Fruit fly (Drosophila melanogaster): ENCODE results near the gene COX7B.

DNA sequence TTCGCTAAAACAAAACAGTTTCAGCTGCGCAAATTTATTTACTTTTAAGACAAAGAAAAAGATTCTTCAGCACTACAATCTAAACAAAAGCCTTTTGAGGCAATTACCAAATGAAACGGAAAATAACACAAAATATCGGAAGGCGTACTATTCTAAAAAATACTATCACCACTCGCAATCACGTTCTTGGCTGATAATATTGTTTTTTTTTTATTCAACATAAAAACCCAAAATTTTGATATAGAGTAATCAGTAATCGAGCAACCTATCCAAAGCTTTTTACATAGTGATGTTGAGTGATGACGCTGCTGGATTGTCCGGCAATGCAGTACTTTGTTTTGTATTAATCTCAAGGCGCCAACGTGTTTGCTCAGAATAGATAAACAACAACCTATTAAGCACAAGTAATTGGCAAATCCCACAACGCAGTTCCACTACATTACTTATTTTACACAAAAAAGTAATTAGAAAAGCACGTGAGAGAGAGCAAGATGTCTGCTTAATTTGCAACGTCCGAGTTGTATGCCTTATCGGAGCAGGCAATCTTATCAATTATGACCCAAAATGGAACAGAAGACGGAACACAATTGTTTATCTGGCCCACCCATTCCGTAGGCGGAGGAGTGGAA is 5.8 kb downstream of the COX7B start:
- TF ChIP-seq tai (GFP tag; optimal IDR thresholded peaks at IDR 0.05): no peak
- no peak for TF ChIP-seq Myc (optimal IDR thresholded peaks at IDR 0.05)
- no peak for TF ChIP-seq CG9705 (GFP tag; optimal IDR thresholded peaks at IDR 0.05)
- TF ChIP-seq Dfd (GFP tag; optimal IDR thresholded peaks at IDR 0.05): no peak
- TF ChIP-seq pan (optimal IDR thresholded peaks at IDR 0.05): no peak
- TF ChIP-seq usp (GFP tag; optimal IDR thresholded peaks at IDR 0.05): no peak
- no peak for TF ChIP-seq brk (GFP tag; optimal IDR thresholded peaks at IDR 0.05)
- no peak for TF ChIP-seq Hr83 (GFP tag; optimal IDR thresholded peaks at IDR 0.05; ENCODE audit: poor library complexity, severe bottlenecking)
- TF ChIP-seq br (GFP tag; optimal IDR thresholded peaks at IDR 0.05): peak; percentile 14
